4 worm cellular contexts compared by ENCODE assay signal in genomic region chrII:8125439-8125838, ce11.
TF ChIP-seq lines count a peak whose summit lies in the region.

No protein-coding gene starts in this region.

TF ChIP-seq in whole organism, L1 larva, 84 proteins besides CTCF, POLR2A, EP300 and RAD21:
- TF ChIP-seq irx-1 (tag; optimal IDR thresholded peaks at IDR 0.05; lab: Kevin White, UChicago) (no peak), blmp-1 (tag; optimal IDR thresholded peaks at IDR 0.05; lab: Kevin White, UChicago) (peak; percentile 73), efl-1 (optimal IDR thresholded peaks at IDR 0.05; lab: Kevin White, UChicago) (no peak), efl-1 (GFP tag; optimal IDR thresholded peaks at IDR 0.05 in 1 of 2; lab: Kevin White, UChicago) (peak in 1 of 2 experiments; percentile 86), lin-14 (GFP tag; optimal IDR thresholded peaks at IDR 0.05; lab: Kevin White, UChicago) (peak; percentile 8), ceh-63 (GFP tag; optimal IDR thresholded peaks at IDR 0.05; lab: Kevin White, UChicago) (no peak), egl-27 (tag; optimal IDR thresholded peaks at IDR 0.05; lab: Kevin White, UChicago) (no peak)
TF ChIP-seq in whole organism, L1 larva: peak in this region for 3.

TF ChIP-seq in whole organism, L2 larva, 48 proteins besides CTCF, POLR2A, EP300 and RAD21:
- TF ChIP-seq nhr-129 (tag; optimal IDR thresholded peaks at IDR 0.05; lab: Kevin White, UChicago), result peak; percentile 1
- peak; percentile 8 for TF ChIP-seq sma-9 (GFP tag; optimal IDR thresholded peaks at IDR 0.05; lab: Kevin White, UChicago)
- TF ChIP-seq sma-9 (tag; optimal IDR thresholded peaks at IDR 0.05; lab: Kevin White, UChicago), result no peak
- no peak for TF ChIP-seq peb-1 (tag; optimal IDR thresholded peaks at IDR 0.05; lab: Kevin White, UChicago)
- peak; percentile 2 for TF ChIP-seq blmp-1 (tag; optimal IDR thresholded peaks at IDR 0.05; lab: Kevin White, UChicago; ENCODE audit: insufficient read depth)

TF ChIP-seq in whole organism, L3 larva, 47 proteins besides CTCF, POLR2A, EP300 and RAD21:
- TF ChIP-seq egl-5 (tag; optimal IDR thresholded peaks at IDR 0.05; lab: Kevin White, UChicago) (no peak), jun-1 (tag; optimal IDR thresholded peaks at IDR 0.05; lab: Kevin White, UChicago) (no peak), pha-4 (tag; optimal IDR thresholded peaks at IDR 0.05; lab: Kevin White, UChicago) (peak; percentile 54)
TF ChIP-seq in whole organism, L3 larva: peak in this region for 1.

TF ChIP-seq in whole organism, L4 larva, 104 proteins besides CTCF, POLR2A, EP300 and RAD21:
- TF ChIP-seq aha-1 (tag; lab: Kevin White, UChicago) (peak; percentile 73), saeg-2 (GFP tag; IDR thresholded peaks at IDR 0.05; lab: Robert Waterston, UW) (no peak), lsy-2 (tag; optimal IDR thresholded peaks at IDR 0.05; lab: Kevin White, UChicago) (no peak), unc-62 (GFP tag; optimal IDR thresholded peaks at IDR 0.05 in 1 of 2; lab: Kevin White, UChicago) (peak in 1 of 2 experiments; percentile 83), unc-62 (tag; optimal IDR thresholded peaks at IDR 0.05; lab: Kevin White, UChicago) (no peak)

Comparison
In these comparisons a context has a peak if more than half of its experiments do, and no peak if none do; other contexts are left out.
1. Of the 29 proteins assayed by ChIP-seq in both whole organism, L4 larva and whole organism, L1 larva: peak only in whole organism, L4 larva: aha-1; only in whole organism, L1 larva: none; in both: none; in neither: 27; mixed calls (peak in some experiments, not most) for 1.